Worm (Caenorhabditis elegans): ENCODE results near the gene mrps-31.

Gene mrps-31

DNA sequence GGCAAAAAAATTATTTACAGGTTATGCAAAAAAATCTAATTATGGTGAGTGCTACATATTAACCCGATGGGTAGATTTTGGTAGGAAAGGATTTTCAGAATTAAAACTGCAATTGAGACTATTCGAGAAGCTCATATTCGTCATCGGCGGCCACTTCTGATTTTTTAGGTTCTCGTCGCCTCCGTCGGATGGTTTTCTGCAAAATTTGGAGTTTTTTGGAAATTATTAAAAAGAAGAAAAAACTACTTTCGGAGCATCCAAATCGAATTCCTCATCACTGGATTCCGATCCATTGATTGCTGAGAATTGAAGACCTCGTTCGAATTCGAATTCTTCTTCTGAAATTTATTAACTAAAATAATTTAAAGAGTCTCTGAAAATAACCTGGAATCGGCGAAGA lies 22.8 kb upstream of the mrps-31 start (continued):
- TF ChIP-seq hrde-1 (tag; optimal IDR thresholded peaks at IDR 0.05; ENCODE audit: borderline replicate concordance) = no peak
- TF ChIP-seq tbx-9 (tag; optimal IDR thresholded peaks at IDR 0.05; ENCODE audit: borderline replicate concordance) = no peak
- TF ChIP-seq snpc-1.1 (tag; optimal IDR thresholded peaks at IDR 0.05; ENCODE audit: insufficient read depth) = no peak
- TF ChIP-seq F22D6.2 (tag; optimal IDR thresholded peaks at IDR 0.05) = no peak
- no peak for TF ChIP-seq akir-1 (GFP tag; optimal IDR thresholded peaks at IDR 0.05)
- TF ChIP-seq ceh-100 (GFP tag; IDR thresholded peaks at IDR 0.05) = no peak
- no peak for TF ChIP-seq snpc-1.3 (tag; optimal IDR thresholded peaks at IDR 0.05; ENCODE audit: insufficient read depth)

- no peak for TF ChIP-seq F10E7.11 (tag; optimal IDR thresholded peaks at IDR 0.05)
- TF ChIP-seq egl-18 (GFP tag; IDR thresholded peaks at IDR 0.05) = 0 out of 2 replicates have a peak, but pooled peaks have one; percentile 11
These were observed 22.3 kb upstream of the mrps-31 start for ce11 chrIII:3652427-3652826.

DNA sequence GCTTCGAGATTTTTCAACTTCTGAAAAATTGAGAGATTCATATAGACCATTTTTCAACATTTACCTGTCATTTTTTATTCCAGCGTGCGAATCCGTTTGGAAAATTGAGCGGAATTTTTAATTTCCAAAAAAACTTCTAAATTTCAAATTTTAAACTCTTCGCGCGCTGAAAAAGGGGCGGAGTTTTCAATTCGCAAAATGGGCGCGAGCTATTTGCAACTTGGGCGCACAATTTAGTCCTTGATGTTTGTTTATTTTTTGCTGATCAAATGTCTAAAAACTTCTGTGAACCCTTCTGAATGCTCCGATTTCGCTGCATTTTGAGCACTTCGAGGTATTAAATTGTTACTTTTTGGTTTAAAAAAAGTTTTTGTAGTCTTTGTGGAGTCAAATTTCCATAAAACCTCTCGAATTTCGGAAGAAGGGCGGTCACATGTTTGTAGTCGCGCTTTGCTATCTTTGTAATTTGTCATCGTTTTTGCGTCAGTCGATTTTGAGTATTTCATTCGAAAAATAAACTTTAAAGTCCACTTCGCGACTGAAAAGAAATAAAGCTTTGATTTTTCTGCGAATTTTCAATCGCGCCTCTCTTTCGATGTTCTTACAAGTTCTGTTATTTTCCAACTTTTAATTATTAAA lies 20.6 kb upstream of the mrps-31 start, which contains the start of the genes madf-8 and gsr-1:
madf-8 (minus strand) TSS at position 156 of the 639 bp plus-strand sequence.
gsr-1 (plus strand) TSS at position 231 of the 639 bp plus-strand sequence.
- TF ChIP-seq D2030.7 (GFP tag; IDR thresholded peaks at IDR 0.05) (peak; percentile 39; the same call in 1 of the 2 replicates), mxl-1 (tag; optimal IDR thresholded peaks at IDR 0.05) (no peak), dox-1 (GFP tag; IDR thresholded peaks at IDR 0.05) (peak; percentile 45; the same call in 1 of the 2 replicates), F10E7.11 (tag; optimal IDR thresholded peaks at IDR 0.05) (no peak), madf-8 (GFP tag; conservative IDR thresholded peaks at IDR 0.05) (0 out of 2 replicates have a peak, but pooled peaks have one; percentile 21), ceh-100 (GFP tag; IDR thresholded peaks at IDR 0.05) (peak; percentile 15; the same call in 1 of the 2 replicates), bed-2 (GFP tag; IDR thresholded peaks at IDR 0.05) (no peak), him-1 (tag; optimal IDR thresholded peaks at IDR 0.05) (peak; percentile 8), lin-54 (GFP tag; optimal IDR thresholded peaks at IDR 0.05) (peak; percentile 45), Y67H2A.10 (GFP tag; conservative IDR thresholded peaks at IDR 0.05) (no peak), F37B4.10 (GFP tag; IDR thresholded peaks at IDR 0.05) (no peak), K11D2.4 (GFP tag; IDR thresholded peaks at IDR 0.05) (no peak), ZK185.1 (tag; optimal IDR thresholded peaks at IDR 0.05; ENCODE audit: poor library complexity, severe bottlenecking) (peak; percentile 17), lsl-1 (GFP tag; optimal IDR thresholded peaks at IDR 0.05) (peak; percentile 34), nfyb-1 (GFP tag; IDR thresholded peaks at IDR 0.05) (no peak), F33H1.4 (GFP tag; IDR thresholded peaks at IDR 0.05) (0 out of 2 replicates have a peak, but pooled peaks have one; percentile 12), efl-1 (GFP tag; optimal IDR thresholded peaks at IDR 0.05) (peak; percentile 55), lin-35 (GFP tag; optimal IDR thresholded peaks at IDR 0.05) (peak in 1 of 3 experiments; percentile 33), T26A5.8 (tag; optimal IDR thresholded peaks at IDR 0.05) (no peak), K12H6.12 (tag; optimal IDR thresholded peaks at IDR 0.05) (no peak), Y56A3A.18 (GFP tag; IDR thresholded peaks at IDR 0.05) (no peak), madf-6 (GFP tag; IDR thresholded peaks at IDR 0.05) (peak; percentile 70), B0035.1 (tag; optimal IDR thresholded peaks at IDR 0.05) (no peak), xnd-1 (tag; optimal IDR thresholded peaks at IDR 0.05) (peak; percentile 16), tbp1 (GFP tag; optimal IDR thresholded peaks at IDR 0.05) (no peak), pbrm-1 (GFP tag; IDR thresholded peaks at IDR 0.05) (no peak), mcd-1 (GFP tag; IDR thresholded peaks at IDR 0.05) (peak; percentile 27; the same call in 1 of the 2 replicates), mel-28 (tag; optimal IDR thresholded peaks at IDR 0.05; ENCODE audit: borderline replicate concordance) (no peak), F55B11.4 (tag; optimal IDR thresholded peaks at IDR 0.05; ENCODE audit: borderline replicate concordance, insufficient read depth) (no peak), sptf-2 (GFP tag; optimal IDR thresholded peaks at IDR 0.05) (no peak), cebp-1 (GFP tag; IDR thresholded peaks at IDR 0.05) (no peak), cebp-1 (tag; optimal IDR thresholded peaks at IDR 0.05) (peak; percentile 14), dpl-1 (GFP tag; optimal IDR thresholded peaks at IDR 0.05) (peak; percentile 36)
